Fruit fly (Drosophila melanogaster) whole organism, embryonic: Measurements from ENCODE around the gene Elp3.

Source experiments
- Atf3 ChIP-seq: fragments of 200-800 bp; sonication (Bioruptor generic); optimal IDR thresholded peaks from 3 replicates; lab custom pipeline; 2016; ENCODE audit warnings: missing biosample characterization, missing genetic modification characterization
- Bdp1 ChIP-seq: fragments of 200-800 bp; sonication (Bioruptor generic); optimal IDR thresholded peaks from 3 replicates; lab custom pipeline; 2016; ENCODE audit warnings: missing biosample characterization, missing genetic modification characterization
- CG10147 ChIP-seq: fragments of 200-800 bp; sonication (Bioruptor generic); optimal IDR thresholded peaks from 2 replicates; lab custom pipeline; 2019; ENCODE audit warnings: missing biosample characterization, mild to moderate bottlenecking, missing genetic modification characterization, moderate library complexity
- CG10462 ChIP-seq: fragments of 200-800 bp; sonication (Bioruptor generic); optimal IDR thresholded peaks from 2 replicates; lab custom pipeline; 2016; ENCODE audit warnings: missing biosample characterization, missing genetic modification characterization
- CG10543 ChIP-seq: fragments of 200-800 bp; sonication (Bioruptor generic); optimal IDR thresholded peaks from 3 replicates; lab custom pipeline; 2017; ENCODE audit warnings: missing biosample characterization, mild to moderate bottlenecking, missing genetic modification characterization, moderate library complexity
- CG13123 ChIP-seq: fragments of 200-800 bp; sonication (Bioruptor generic); optimal IDR thresholded peaks from 2 replicates; lab custom pipeline; 2016; ENCODE audit warnings: missing biosample characterization, missing genetic modification characterization
- CG13287 ChIP-seq: fragments of 200-800 bp; sonication (Bioruptor generic); IDR thresholded peaks from 2 replicates; pipeline ENCODE4 v1.3.6; 2022; ENCODE audit warnings: missing biosample characterization, missing genetic modification characterization; ENCODE audit not compliant: partially characterized antibody
- CG13424 ChIP-seq: fragments of 200-800 bp; sonication (Bioruptor generic); optimal IDR thresholded peaks from 2 replicates; lab custom pipeline; 2019; ENCODE audit warnings: missing biosample characterization, mild to moderate bottlenecking, missing genetic modification characterization, moderate library complexity
- CG14441 ChIP-seq: fragments of 200-800 bp; sonication (Bioruptor generic); IDR thresholded peaks from 2 replicates; pipeline ENCODE4 v1.3.6; 2022; ENCODE audit warnings: missing biosample characterization, missing genetic modification characterization
- CG1529 ChIP-seq: fragments of 200-800 bp; sonication (Bioruptor generic); optimal IDR thresholded peaks from 3 replicates; lab custom pipeline; 2018; ENCODE audit warnings: missing biosample characterization, missing genetic modification characterization
- CG17328 ChIP-seq: fragments of 200-800 bp; sonication (Bioruptor generic); IDR thresholded peaks from 2 replicates; pipeline ENCODE4 v1.3.6; 2022; ENCODE audit warnings: missing biosample characterization, missing genetic modification characterization
- CG17359 ChIP-seq: fragments of 200-800 bp; sonication (Bioruptor generic); optimal IDR thresholded peaks from 3 replicates; lab custom pipeline; 2018; ENCODE audit warnings: missing biosample characterization, mild to moderate bottlenecking, missing genetic modification characterization, moderate library complexity
- CG2129 ChIP-seq: fragments of 200-800 bp; sonication (Bioruptor generic); IDR thresholded peaks from 2 replicates; pipeline ENCODE4 v1.3.6; 2022; ENCODE audit warnings: missing biosample characterization, missing genetic modification characterization; ENCODE audit not compliant: partially characterized antibody
- CG3065 ChIP-seq: fragments of 200-800 bp; sonication (Bioruptor generic); optimal IDR thresholded peaks from 2 replicates; lab custom pipeline; 2016; ENCODE audit warnings: missing biosample characterization, missing genetic modification characterization
- CG34224 ChIP-seq: fragments of 200-800 bp; sonication (Bioruptor generic); IDR thresholded peaks from 3 replicates; pipeline ENCODE4 v1.3.6; 2022; ENCODE audit warnings: missing biosample characterization, missing genetic modification characterization; ENCODE audit not compliant: partially characterized antibody
- CG3726 ChIP-seq: fragments of 200-800 bp; sonication (Bioruptor generic); IDR thresholded peaks from 3 replicates; pipeline ENCODE4, ENCODE4 v1.3.6; 2022; ENCODE audit warnings: missing biosample characterization, missing genetic modification characterization
- CG4730 ChIP-seq: fragments of 200-800 bp; sonication (Bioruptor generic); IDR thresholded peaks from 2 replicates; pipeline ENCODE4 v1.3.6; 2022; ENCODE audit warnings: missing biosample characterization, missing genetic modification characterization
- CG6813 ChIP-seq: fragments of 200-800 bp; sonication (Bioruptor generic); optimal IDR thresholded peaks from 2 replicates; lab custom pipeline; 2017; ENCODE audit warnings: missing biosample characterization, missing genetic modification characterization, mild to moderate bottlenecking, moderate library complexity, missing genetic modification reagents
- CG8281 ChIP-seq: fragments of 200-800 bp; sonication (Bioruptor generic); optimal IDR thresholded peaks from 2 replicates; lab custom pipeline; 2018; ENCODE audit warnings: missing biosample characterization, mild to moderate bottlenecking, missing genetic modification characterization, moderate library complexity
- CG9437 ChIP-seq: fragments of 200-800 bp; sonication (Bioruptor generic); optimal IDR thresholded peaks from 2 replicates; lab custom pipeline; 2018; ENCODE audit warnings: missing biosample characterization, mild to moderate bottlenecking, missing genetic modification characterization
- CG9817 ChIP-seq: fragments of 200-800 bp; sonication (Bioruptor generic); optimal IDR thresholded peaks from 2 replicates; lab custom pipeline; 2018; ENCODE audit warnings: missing biosample characterization, mild to moderate bottlenecking, missing genetic modification characterization, moderate library complexity
- CG9932 ChIP-seq: fragments of 200-800 bp; sonication (Bioruptor generic); IDR thresholded peaks from 2 replicates; pipeline ENCODE4 v1.3.6; 2022; ENCODE audit warnings: missing biosample characterization, missing genetic modification characterization
- CrebB ChIP-seq: fragments of 200-800 bp; sonication (Bioruptor generic); optimal IDR thresholded peaks from 3 replicates; lab custom pipeline; 2018; ENCODE audit warnings: missing biosample characterization, mild to moderate bottlenecking, missing genetic modification characterization
- Eip74EF ChIP-seq, 2 experiments: fragments of 200-800 bp in 1 of 2; fragments of >200 bp in 1 of 2; sonication (Bioruptor generic) in 1 of 2; optimal IDR thresholded peaks; 2 replicates each; lab custom pipeline; 2017 to 2019; ENCODE audit warnings: missing biosample characterization in 2 of 2, missing genetic modification characterization in 2 of 2, mild to moderate bottlenecking in 1 of 2, moderate library complexity in 1 of 2
- HLH3B ChIP-seq: fragments of 200-800 bp; sonication (Bioruptor generic); IDR thresholded peaks from 2 replicates; pipeline ENCODE4 v1.3.6; 2022; ENCODE audit warnings: missing biosample characterization, missing genetic modification characterization
- Hey ChIP-seq: fragments of 200-800 bp; sonication (Bioruptor generic); optimal IDR thresholded peaks from 3 replicates; lab custom pipeline; 2018; ENCODE audit warnings: missing biosample characterization, mild to moderate bottlenecking, missing genetic modification characterization
- HmgZ ChIP-seq: fragments of 200-800 bp; sonication (Bioruptor generic); optimal IDR thresholded peaks from 2 replicates; lab custom pipeline; 2018; ENCODE audit warnings: missing biosample characterization, mild to moderate bottlenecking, missing genetic modification characterization
- Hr78 ChIP-seq, 2 experiments: fragments of 200-800 bp in 1 of 2; fragments of >200 bp in 1 of 2; sonication (Bioruptor generic) in 1 of 2; optimal IDR thresholded peaks; 2 replicates each; lab custom pipeline; 2017 to 2019; ENCODE audit warnings: missing biosample characterization in 2 of 2, missing genetic modification characterization in 2 of 2, mild to moderate bottlenecking in 1 of 2, moderate library complexity in 1 of 2
- Lpt ChIP-seq: fragments of >200 bp; optimal IDR thresholded peaks from 2 replicates; lab custom pipeline; 2018; ENCODE audit warnings: missing biosample characterization, missing genetic modification characterization
- NC2α ChIP-seq: fragments of 200-800 bp; sonication (Bioruptor generic); optimal IDR thresholded peaks from 2 replicates; lab custom pipeline; 2016; ENCODE audit warnings: missing biosample characterization, missing genetic modification characterization
- NK7.1 ChIP-seq: fragments of 200-800 bp; sonication (Bioruptor generic); optimal IDR thresholded peaks from 3 replicates; lab custom pipeline; 2016; ENCODE audit warnings: missing biosample characterization, missing genetic modification characterization
- Scr ChIP-seq: fragments of 200-800 bp; sonication (Bioruptor generic); IDR thresholded peaks from 2 replicates; pipeline ENCODE4 v1.3.6; 2022; ENCODE audit warnings: missing biosample characterization, missing genetic modification characterization; ENCODE audit not compliant: partially characterized antibody
- Vsx1 ChIP-seq: fragments of 200-800 bp; sonication (Bioruptor generic); optimal IDR thresholded peaks from 2 replicates; lab custom pipeline; 2017; ENCODE audit warnings: missing biosample characterization, mild to moderate bottlenecking, missing genetic modification characterization, missing genetic modification reagents
- Xrp1 ChIP-seq: fragments of 200-800 bp; sonication (Bioruptor generic); IDR thresholded peaks from 2 replicates; pipeline ENCODE4 v1.3.6; 2022; ENCODE audit warnings: missing biosample characterization, missing genetic modification characterization
- ase ChIP-seq: fragments of 200-800 bp; sonication (Bioruptor generic); IDR thresholded peaks from 3 replicates; pipeline ENCODE4 v1.3.6; 2022; ENCODE audit warnings: missing biosample characterization, missing genetic modification characterization
- btn ChIP-seq: fragments of 200-800 bp; sonication (Bioruptor generic); optimal IDR thresholded peaks from 2 replicates; lab custom pipeline; 2016; ENCODE audit warnings: missing biosample characterization, missing genetic modification characterization
- cwo ChIP-seq: fragments of 200-800 bp; sonication (Bioruptor generic); optimal IDR thresholded peaks from 3 replicates; lab custom pipeline; 2017; ENCODE audit warnings: missing biosample characterization, missing genetic modification characterization, mild to moderate bottlenecking, moderate library complexity, missing genetic modification reagents
- esg ChIP-seq: fragments of 200-800 bp; sonication (Bioruptor generic); conservative IDR thresholded peaks from 2 replicates; pipeline ENCODE4 v1.3.6; 2022; ENCODE audit warnings: missing biosample characterization, missing genetic modification characterization
- fu2 ChIP-seq: fragments of 200-800 bp; sonication (Bioruptor generic); optimal IDR thresholded peaks from 2 replicates; lab custom pipeline; 2016; ENCODE audit warnings: missing biosample characterization, missing genetic modification characterization
- luna ChIP-seq: fragments of 200-800 bp; sonication (Bioruptor generic); optimal IDR thresholded peaks from 2 replicates; lab custom pipeline; 2016; ENCODE audit warnings: missing biosample characterization, missing genetic modification characterization
- mam ChIP-seq: fragments of 200-800 bp; sonication (Bioruptor generic); optimal IDR thresholded peaks from 3 replicates; lab custom pipeline; 2016; ENCODE audit warnings: missing biosample characterization, missing genetic modification characterization
- pan ChIP-seq, 4 experiments: fragments of >200 bp in 3 of 4; fragments of 200-800 bp in 1 of 4; sonication (Bioruptor generic) in 1 of 4; optimal IDR thresholded peaks in 3 of 4; IDR thresholded peaks in 1 of 4; 2 replicates each; pipeline versions ENCODE4 v1.3.6 to Lab custom; 2017 to 2022; ENCODE audit warnings: missing biosample characterization in 2 of 4, missing genetic modification characterization in 2 of 4, mixed read lengths in 1 of 4
- row ChIP-seq: fragments of 200-800 bp; sonication (Bioruptor generic); IDR thresholded peaks from 3 replicates; pipeline ENCODE4 v1.3.6; 2022; ENCODE audit warnings: missing biosample characterization, missing genetic modification characterization
- shn ChIP-seq: fragments of 200-800 bp; sonication (Bioruptor generic); optimal IDR thresholded peaks from 3 replicates; lab custom pipeline; 2016; ENCODE audit warnings: missing biosample characterization, missing genetic modification characterization
- sna ChIP-seq: fragments of 200-800 bp; sonication (Bioruptor generic); IDR thresholded peaks from 2 replicates; pipeline ENCODE4 v1.3.6; 2022; ENCODE audit warnings: missing biosample characterization, missing genetic modification characterization; ENCODE audit not compliant: partially characterized antibody
- sr ChIP-seq: fragments of 200-800 bp; sonication (Bioruptor generic); IDR thresholded peaks from 3 replicates; pipeline ENCODE4 v1.3.6; 2022; ENCODE audit warnings: missing biosample characterization, missing genetic modification characterization
- tna ChIP-seq: fragments of 200-800 bp; sonication (Bioruptor generic); IDR thresholded peaks from 2 replicates; pipeline ENCODE4 v1.3.6; 2022; ENCODE audit warnings: missing biosample characterization, missing genetic modification characterization; ENCODE audit not compliant: partially characterized antibody
- unc-4 ChIP-seq: fragments of 200-800 bp; sonication (Bioruptor generic); IDR thresholded peaks from 2 replicates; pipeline ENCODE4 v1.3.6; 2022; ENCODE audit warnings: missing biosample characterization, missing genetic modification characterization; ENCODE audit not compliant: partially characterized antibody
- wek ChIP-seq: fragments of 200-800 bp; sonication (Bioruptor generic); optimal IDR thresholded peaks from 3 replicates; lab custom pipeline; 2018; ENCODE audit warnings: missing biosample characterization, mild to moderate bottlenecking, missing genetic modification characterization, moderate library complexity

Gene Elp3

dm6 chr2L:4403013-4403604 is 41.4 kb upstream of the Elp3 start, which contains the start of gene Dim1 (continued):
- no peak for TF ChIP-seq CG1529 (GFP tag; lab: Kevin White, UChicago)
- peak; percentile 78 for TF ChIP-seq sna (GFP tag; lab: Robert Waterston, UW)
- no peak for TF ChIP-seq CG9817
- TF ChIP-seq CG17328 (GFP tag; lab: Robert Waterston, UW), result 0 out of 2 replicates have a peak, but pooled peaks have one; percentile 31
- no peak for TF ChIP-seq CG13123 (GFP tag; lab: Kevin White, UChicago)
- peak; percentile 78 for TF ChIP-seq tna (GFP tag; lab: Robert Waterston, UW)
- TF ChIP-seq CG3726 (GFP tag; lab: Robert Waterston, UW), result no peak
- no peak for TF ChIP-seq CG10543 (GFP tag; lab: Kevin White, UChicago)
- TF ChIP-seq btn (GFP tag; lab: Kevin White, UChicago), result no peak
- TF ChIP-seq HmgZ (tag; lab: Kevin White, UChicago), result peak; percentile 44
- TF ChIP-seq CG6813, result no peak
- TF ChIP-seq Hey, result no peak
- no peak for TF ChIP-seq esg (GFP tag; lab: Robert Waterston, UW)
- TF ChIP-seq CG17359 (tag; lab: Kevin White, UChicago), result no peak
- no peak for TF ChIP-seq Bdp1 (GFP tag; lab: Kevin White, UChicago)
- no peak for TF ChIP-seq sr (GFP tag; lab: Robert Waterston, UW)
- TF ChIP-seq wek (GFP tag; lab: Kevin White, UChicago), result peak; percentile 47
- no peak for TF ChIP-seq pan (optimal IDR thresholded peaks at IDR 0.05; lab: Kevin White, UChicago)
- TF ChIP-seq pan (GFP tag; optimal IDR thresholded peaks at IDR 0.05 in 1 of 2, IDR thresholded peaks at IDR 0.05 in 1 of 2), result no peak
- no peak for TF ChIP-seq shn (GFP tag; lab: Kevin White, UChicago)
- TF ChIP-seq CG34224 (GFP tag; lab: Robert Waterston, UW), result peak; percentile 88
- TF ChIP-seq Lpt (GFP tag; lab: Kevin White, UChicago), result no peak
- TF ChIP-seq CrebB (tag; lab: Kevin White, UChicago), result peak; percentile 9
- peak; percentile 75 for TF ChIP-seq unc-4 (GFP tag; lab: Robert Waterston, UW)
- TF ChIP-seq Vsx1, result no peak
- no peak for TF ChIP-seq Atf3 (GFP tag; lab: Kevin White, UChicago)
- TF ChIP-seq CG10462, result no peak
- no peak for TF ChIP-seq fu2
- TF ChIP-seq cwo (GFP tag; lab: Kevin White, UChicago), result no peak
- TF ChIP-seq CG13287, result peak; percentile 87
- no peak for TF ChIP-seq CG2129 (GFP tag; lab: Robert Waterston, UW)
- TF ChIP-seq CG10147 (GFP tag; lab: Kevin White, UChicago), result no peak
- no peak for TF ChIP-seq CG8281 (tag; lab: Kevin White, UChicago)
- TF ChIP-seq NK7.1, result peak; percentile 11
- no peak for TF ChIP-seq CG9437 (GFP tag; lab: Kevin White, UChicago)
- no peak for TF ChIP-seq HLH3B (GFP tag; lab: Robert Waterston, UW)
- no peak for TF ChIP-seq Xrp1 (GFP tag; lab: Robert Waterston, UW)
- TF ChIP-seq mam (GFP tag; lab: Kevin White, UChicago), result no peak
- peak; percentile 72 for TF ChIP-seq Scr (GFP tag; lab: Robert Waterston, UW)
- no peak for TF ChIP-seq Hr78 (GFP tag; optimal IDR thresholded peaks at IDR 0.05; lab: Kevin White, UChicago)
- no peak for TF ChIP-seq CG13424
- TF ChIP-seq row, result no peak
- TF ChIP-seq CG3065 (GFP tag; lab: Kevin White, UChicago), result no peak
- TF ChIP-seq ase (GFP tag; lab: Robert Waterston, UW), result no peak
- TF ChIP-seq CG9932, result no peak
- no peak for TF ChIP-seq Eip74EF (GFP tag; optimal IDR thresholded peaks at IDR 0.05; lab: Kevin White, UChicago)
- TF ChIP-seq CG14441 (GFP tag; lab: Robert Waterston, UW), result no peak
- TF ChIP-seq CG4730 (GFP tag; lab: Robert Waterston, UW), result no peak
- peak; percentile 42 for TF ChIP-seq luna (GFP tag; lab: Kevin White, UChicago)
- TF ChIP-seq NC2α (GFP tag; lab: Kevin White, UChicago), result no peak
